Worm (Caenorhabditis elegans): ENCODE measurements around the gene F48G7.10.

The F48G7.10 gene

DNA sequence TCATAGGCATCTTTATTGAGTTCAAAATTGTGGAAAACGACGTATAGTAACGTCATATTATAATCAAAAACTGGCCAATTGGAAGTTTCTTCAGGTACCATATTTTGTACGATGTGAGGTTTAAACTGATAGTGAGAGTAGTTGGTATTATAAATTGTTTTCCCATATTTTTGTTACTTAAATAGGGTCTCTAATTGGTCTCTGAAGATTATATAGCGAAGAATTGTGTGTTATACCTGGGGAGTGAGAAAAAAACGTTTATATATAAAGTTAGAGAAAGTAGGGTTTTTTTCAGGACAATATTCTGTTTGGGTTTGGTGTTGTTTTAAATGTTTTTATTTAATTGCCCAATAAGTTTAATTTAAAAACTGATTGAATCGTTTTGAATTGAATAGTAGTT is 9.8 kb downstream of the F48G7.10 start, which contains the start of gene srt-17:
Gene srt-17, minus strand, starts transcription at position 101 of the 400 bp plus-strand sequence.
- no peak for TF ChIP-seq mml-1 (tag; optimal IDR thresholded peaks at IDR 0.05)
- TF ChIP-seq sea-2 (GFP tag; optimal IDR thresholded peaks at IDR 0.05), result no peak
- TF ChIP-seq daf-12 (tag; optimal IDR thresholded peaks at IDR 0.05), result no peak
- TF ChIP-seq mdl-1 (tag; optimal IDR thresholded peaks at IDR 0.05), result no peak
- no peak for TF ChIP-seq hmg-11 (tag; optimal IDR thresholded peaks at IDR 0.05)
- no peak for TF ChIP-seq egl-5 (tag; optimal IDR thresholded peaks at IDR 0.05)
- no peak for TF ChIP-seq ceh-16 (tag; optimal IDR thresholded peaks at IDR 0.05)
- TF ChIP-seq nhr-23 (tag; optimal IDR thresholded peaks at IDR 0.05), result no peak
- TF ChIP-seq ztf-11 (tag; optimal IDR thresholded peaks at IDR 0.05), result no peak
- no peak for TF ChIP-seq jun-1 (tag; optimal IDR thresholded peaks at IDR 0.05)
- TF ChIP-seq nfya-1 (tag; optimal IDR thresholded peaks at IDR 0.05; ENCODE audit: insufficient read depth), result no peak
- no peak for TF ChIP-seq unc-62 (GFP tag; optimal IDR thresholded peaks at IDR 0.05)
- no peak for TF ChIP-seq elt-1 (tag; optimal IDR thresholded peaks at IDR 0.05)
- TF ChIP-seq elt-3 (tag; optimal IDR thresholded peaks at IDR 0.05), result no peak
- TF ChIP-seq pha-4 (tag; optimal IDR thresholded peaks at IDR 0.05), result no peak
- no peak for TF ChIP-seq unc-39 (tag; optimal IDR thresholded peaks at IDR 0.05)
- TF ChIP-seq skn-1 (tag; optimal IDR thresholded peaks at IDR 0.05), result no peak
- TF ChIP-seq fkh-2 (tag; optimal IDR thresholded peaks at IDR 0.05), result no peak
- TF ChIP-seq snpc-4 (tag; optimal IDR thresholded peaks at IDR 0.05), result no peak
- no peak for TF ChIP-seq fkh-10 (GFP tag; optimal IDR thresholded peaks at IDR 0.05)

DNA sequence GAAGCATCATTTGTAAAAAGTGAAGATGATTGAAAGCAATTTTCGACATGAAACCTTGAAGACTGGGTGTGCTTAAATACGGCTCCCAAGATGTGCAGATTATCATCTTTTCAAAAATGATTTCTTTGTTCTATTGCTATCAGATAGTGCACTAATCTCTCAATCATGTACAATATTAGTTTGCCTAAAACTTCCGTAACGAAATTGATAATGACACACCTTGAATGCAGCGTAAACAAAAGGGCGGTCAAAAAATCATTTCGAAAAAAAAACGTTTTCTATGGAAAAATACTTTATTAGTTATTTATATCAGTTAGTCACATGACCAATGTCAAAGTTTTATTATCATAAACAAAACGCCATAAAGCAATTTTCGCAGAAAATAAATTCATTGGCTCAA is 11.9 kb downstream of the F48G7.10 start, which contains the start of gene F48G7.5:
Gene F48G7.5, minus strand, starts transcription at position 34 of the 400 bp plus-strand sequence.
- TF ChIP-seq elt-2 (tag; optimal IDR thresholded peaks at IDR 0.05) (peak; percentile 56), pqm-1 (tag; optimal IDR thresholded peaks at IDR 0.05) (peak; percentile 64), pha-4 (tag; optimal IDR thresholded peaks at IDR 0.05) (peak; percentile 36), mml-1 (tag; optimal IDR thresholded peaks at IDR 0.05) (no peak)

DNA sequence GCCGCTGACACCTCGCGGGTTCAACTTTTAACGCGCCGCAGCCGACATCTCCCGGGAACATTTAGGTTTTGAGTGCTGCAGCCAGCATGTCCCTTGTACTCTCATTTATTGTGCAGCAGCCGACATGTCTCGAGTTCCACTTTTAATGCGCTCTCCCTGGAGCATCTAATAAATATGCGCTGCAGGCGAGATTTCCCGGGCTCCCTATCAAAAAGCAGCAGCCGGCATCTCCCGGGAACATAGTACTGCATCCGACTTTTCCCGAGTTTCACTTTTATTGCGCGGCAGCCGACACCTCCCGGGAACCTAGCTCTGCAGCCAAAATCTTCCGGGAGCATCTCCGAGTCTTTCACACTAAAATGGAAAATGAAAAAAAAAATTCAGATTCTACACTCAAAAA is 13.8 kb downstream of the F48G7.10 start:
- TF ChIP-seq lin-39 (tag; optimal IDR thresholded peaks at IDR 0.05) (no peak), unc-62 (GFP tag; optimal IDR thresholded peaks at IDR 0.05) (no peak), nhr-12 (tag; optimal IDR thresholded peaks at IDR 0.05) (no peak), unc-39 (tag; optimal IDR thresholded peaks at IDR 0.05) (no peak), elt-3 (tag; optimal IDR thresholded peaks at IDR 0.05) (no peak), elt-2 (tag; optimal IDR thresholded peaks at IDR 0.05) (no peak), nhr-28 (tag; optimal IDR thresholded peaks at IDR 0.05) (no peak), ZK546.5 (tag; optimal IDR thresholded peaks at IDR 0.05) (no peak), nhr-77 (tag; optimal IDR thresholded peaks at IDR 0.05) (no peak), elt-1 (tag; optimal IDR thresholded peaks at IDR 0.05) (no peak)

DNA sequence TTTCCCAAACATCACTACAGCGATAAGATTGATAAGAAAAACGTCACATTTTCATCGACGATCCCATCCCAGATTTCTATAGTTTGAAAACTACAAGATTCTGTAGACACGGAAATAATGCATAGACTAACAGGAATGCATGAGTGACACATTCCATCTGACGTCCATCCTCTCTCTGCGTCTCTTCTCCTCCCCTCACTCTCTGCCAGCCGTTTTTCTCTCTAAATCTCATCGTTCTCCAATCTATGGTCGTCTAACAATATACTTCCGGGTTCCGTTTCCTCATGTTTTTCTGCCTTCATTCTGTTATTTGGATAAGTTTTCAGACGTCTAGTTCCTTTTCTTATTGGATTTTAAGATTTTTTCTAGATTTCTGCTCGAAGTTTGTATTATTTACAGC is 15.7 kb downstream of the F48G7.10 start, which contains the start of gene F48G7.4:
Gene F48G7.4, plus strand, starts transcription at position 400 of the 400 bp plus-strand sequence.
- TF ChIP-seq ceh-28 (tag; optimal IDR thresholded peaks at IDR 0.05) (peak; percentile 74), unc-39 (tag; optimal IDR thresholded peaks at IDR 0.05) (no peak), ceh-82 (tag; optimal IDR thresholded peaks at IDR 0.05) (no peak), pha-4 (tag; optimal IDR thresholded peaks at IDR 0.05) (no peak), lin-39 (tag; optimal IDR thresholded peaks at IDR 0.05) (peak; percentile 23), nhr-67 (tag; optimal IDR thresholded peaks at IDR 0.05) (no peak), unc-62 (GFP tag; optimal IDR thresholded peaks at IDR 0.05) (peak; percentile 94), daf-12 (tag; optimal IDR thresholded peaks at IDR 0.05) (no peak), ceh-9 (tag; optimal IDR thresholded peaks at IDR 0.05) (no peak), mdl-1 (tag; optimal IDR thresholded peaks at IDR 0.05) (peak; percentile 22), egl-27 (tag; optimal IDR thresholded peaks at IDR 0.05) (peak; percentile 51), nhr-12 (tag; optimal IDR thresholded peaks at IDR 0.05) (no peak), elt-1 (tag; optimal IDR thresholded peaks at IDR 0.05) (peak; percentile 64), sea-2 (GFP tag; optimal IDR thresholded peaks at IDR 0.05) (no peak), tbx-2 (tag; optimal IDR thresholded peaks at IDR 0.05) (peak; percentile 57), mml-1 (tag; optimal IDR thresholded peaks at IDR 0.05) (no peak), nhr-25 (tag; optimal IDR thresholded peaks at IDR 0.05) (peak; percentile 4), snpc-4 (tag; optimal IDR thresholded peaks at IDR 0.05) (peak; percentile 85), nhr-28 (tag; optimal IDR thresholded peaks at IDR 0.05) (no peak), elt-3 (tag; optimal IDR thresholded peaks at IDR 0.05) (no peak), zag-1 (tag; optimal IDR thresholded peaks at IDR 0.05) (no peak), nhr-237 (tag; optimal IDR thresholded peaks at IDR 0.05) (no peak), fkh-10 (GFP tag; optimal IDR thresholded peaks at IDR 0.05) (no peak), nhr-43 (tag; optimal IDR thresholded peaks at IDR 0.05; ENCODE audit: poor library complexity, severe bottlenecking) (no peak), fos-1 (tag; optimal IDR thresholded peaks at IDR 0.05) (no peak), egl-5 (tag; optimal IDR thresholded peaks at IDR 0.05) (no peak), nhr-11 (tag; optimal IDR thresholded peaks at IDR 0.05) (peak; percentile 58), nhr-77 (tag; optimal IDR thresholded peaks at IDR 0.05) (no peak), eor-1 (tag; optimal IDR thresholded peaks at IDR 0.05) (no peak), nhr-76 (tag; optimal IDR thresholded peaks at IDR 0.05) (no peak), skn-1 (tag; optimal IDR thresholded peaks at IDR 0.05) (no peak), ZK546.5 (tag; optimal IDR thresholded peaks at IDR 0.05) (no peak), fkh-2 (tag; optimal IDR thresholded peaks at IDR 0.05) (no peak), nfya-1 (tag; optimal IDR thresholded peaks at IDR 0.05; ENCODE audit: insufficient read depth) (peak; percentile 70), lin-15B (tag; optimal IDR thresholded peaks at IDR 0.05) (peak; percentile 66), lsy-12 (tag; optimal IDR thresholded peaks at IDR 0.05) (no peak), pqm-1 (tag; optimal IDR thresholded peaks at IDR 0.05) (peak; percentile 44), ztf-4 (tag; optimal IDR thresholded peaks at IDR 0.05) (no peak), ceh-16 (tag; optimal IDR thresholded peaks at IDR 0.05) (no peak)
